Fruit fly (Drosophila melanogaster): ENCODE measurements around the gene cm.

Gene cm

dm6 chrX:6982054-6982453, 28.9 kb downstream of the cm start:
- TF ChIP-seq h (optimal IDR thresholded peaks at IDR 0.05) (no peak), ATbp (GFP tag; optimal IDR thresholded peaks at IDR 0.05) (peak; percentile 25), kni (GFP tag; optimal IDR thresholded peaks at IDR 0.05) (no peak), nau (GFP tag; optimal IDR thresholded peaks at IDR 0.05) (no peak), CG9876 (GFP tag; optimal IDR thresholded peaks at IDR 0.05) (no peak), C15 (GFP tag; IDR thresholded peaks at IDR 0.05) (no peak), chn (GFP tag; optimal IDR thresholded peaks at IDR 0.05) (no peak), CG17328 (GFP tag; IDR thresholded peaks at IDR 0.05) (peak; percentile 62; the same call in 1 of the 2 replicates), GATAe (GFP tag; conservative IDR thresholded peaks at IDR 0.05) (no peak), Hr3 (GFP tag; optimal IDR thresholded peaks at IDR 0.05) (peak; percentile 29), lab (GFP tag; optimal IDR thresholded peaks at IDR 0.05) (peak; percentile 41), CG15479 (GFP tag; optimal IDR thresholded peaks at IDR 0.05) (no peak), CG32532 (GFP tag; IDR thresholded peaks at IDR 0.05) (no peak; the same call in 1 of the 2 replicates), NC2α (GFP tag; optimal IDR thresholded peaks at IDR 0.05) (no peak), Abd-B (GFP tag; optimal IDR thresholded peaks at IDR 0.05) (peak; percentile 7), CG8388 (GFP tag; optimal IDR thresholded peaks at IDR 0.05) (peak; percentile 41), wek (GFP tag; optimal IDR thresholded peaks at IDR 0.05) (no peak), HHEX (GFP tag; optimal IDR thresholded peaks at IDR 0.05) (no peak), zf30C (GFP tag; optimal IDR thresholded peaks at IDR 0.05) (peak; percentile 77), Hmx (GFP tag; optimal IDR thresholded peaks at IDR 0.05) (no peak), Dip3 (GFP tag; optimal IDR thresholded peaks at IDR 0.05) (no peak), CG32772 (GFP tag; IDR thresholded peaks at IDR 0.05) (no peak), CG9817 (tag; optimal IDR thresholded peaks at IDR 0.05) (peak; percentile 2), CG4424 (GFP tag; optimal IDR thresholded peaks at IDR 0.05) (peak; percentile 22), Jarid2 (GFP tag; optimal IDR thresholded peaks at IDR 0.05) (no peak), CG4617 (GFP tag; optimal IDR thresholded peaks at IDR 0.05; ENCODE audit: borderline replicate concordance) (no peak), fd3F (GFP tag; optimal IDR thresholded peaks at IDR 0.05) (peak; percentile 2), CG6254 (GFP tag; optimal IDR thresholded peaks at IDR 0.05) (peak; percentile 7), CG33213 (GFP tag; optimal IDR thresholded peaks at IDR 0.05) (no peak), ac (GFP tag; optimal IDR thresholded peaks at IDR 0.05) (no peak), CG33557 (GFP tag; optimal IDR thresholded peaks at IDR 0.05) (peak; percentile 17), sens-2 (GFP tag; IDR thresholded peaks at IDR 0.05) (no peak), unpg (GFP tag; optimal IDR thresholded peaks at IDR 0.05) (peak; percentile 68), phol (tag; optimal IDR thresholded peaks at IDR 0.05) (peak; percentile 60), MTF-1 (GFP tag; optimal IDR thresholded peaks at IDR 0.05; ENCODE audit: borderline replicate concordance) (no peak), CG15514 (GFP tag; optimal IDR thresholded peaks at IDR 0.05) (no peak), peb (GFP tag; IDR thresholded peaks at IDR 0.05) (no peak), CG1602 (GFP tag; optimal IDR thresholded peaks at IDR 0.05) (no peak), Ets65A (GFP tag) (no peak), gfzf (GFP tag; optimal IDR thresholded peaks at IDR 0.05) (no peak), her (GFP tag; optimal IDR thresholded peaks at IDR 0.05) (no peak), inv (GFP tag; IDR thresholded peaks at IDR 0.05; ENCODE audit: partially characterized antibody) (no peak), sisA (GFP tag; IDR thresholded peaks at IDR 0.05) (no peak), CG3838 (GFP tag; optimal IDR thresholded peaks at IDR 0.05) (no peak), Awh (GFP tag; IDR thresholded peaks at IDR 0.05) (no peak), Drgx (GFP tag; IDR thresholded peaks at IDR 0.05) (no peak), dmrt99B (tag; optimal IDR thresholded peaks at IDR 0.05) (peak; percentile 60), CG14050 (GFP tag; IDR thresholded peaks at IDR 0.05) (no peak), maf-S (GFP tag; optimal IDR thresholded peaks at IDR 0.05) (no peak), CG9215 (GFP tag; IDR thresholded peaks at IDR 0.05) (no peak), nmo (GFP tag; optimal IDR thresholded peaks at IDR 0.05) (peak; percentile 39), zfh2 (GFP tag; optimal IDR thresholded peaks at IDR 0.05) (no peak)
